Fruit fly (Drosophila melanogaster) whole organism, embryonic: ENCODE data around the gene CG34256.

Source experiments
- C15 ChIP-seq: fragments of 200-800 bp; sonication (Bioruptor generic); IDR thresholded peaks from 3 replicates; pipeline ENCODE4 v1.3.6; 2022; ENCODE audit warnings: missing biosample characterization, missing genetic modification characterization
- CG10209 ChIP-seq: fragments of 200-800 bp; sonication (Bioruptor generic); optimal IDR thresholded peaks from 3 replicates; lab custom pipeline; 2017; ENCODE audit warnings: missing biosample characterization, mild to moderate bottlenecking, missing genetic modification characterization, missing genetic modification reagents
- CG10274 ChIP-seq: fragments of 200-800 bp; sonication (Bioruptor generic); optimal IDR thresholded peaks from 3 replicates; lab custom pipeline; 2017; ENCODE audit warnings: missing biosample characterization, mild to moderate bottlenecking, missing genetic modification characterization
- CG11093 ChIP-seq: fragments of 200-800 bp; sonication (Bioruptor generic); IDR thresholded peaks from 3 replicates; pipeline ENCODE4 v1.3.6; 2022; ENCODE audit warnings: missing biosample characterization, missing genetic modification characterization
- CG12104 ChIP-seq: fragments of 200-800 bp; sonication (Bioruptor generic); optimal IDR thresholded peaks from 3 replicates; lab custom pipeline; 2016; ENCODE audit warnings: missing biosample characterization, missing genetic modification characterization
- CG12744 ChIP-seq: fragments of 200-800 bp; sonication (Bioruptor generic); optimal IDR thresholded peaks from 2 replicates; lab custom pipeline; 2016; ENCODE audit warnings: missing biosample characterization, missing genetic modification characterization
- CG13775 ChIP-seq: fragments of 200-800 bp; sonication (Bioruptor generic); optimal IDR thresholded peaks from 3 replicates; lab custom pipeline; 2017; ENCODE audit warnings: missing biosample characterization, mild to moderate bottlenecking, missing genetic modification characterization
- CG14860 ChIP-seq: fragments of 200-800 bp; sonication (Bioruptor generic); IDR thresholded peaks from 3 replicates; pipeline ENCODE4 v1.3.6; 2022; ENCODE audit warnings: missing biosample characterization, missing genetic modification characterization; ENCODE audit not compliant: partially characterized antibody
- CG1529 ChIP-seq: fragments of 200-800 bp; sonication (Bioruptor generic); optimal IDR thresholded peaks from 3 replicates; lab custom pipeline; 2018; ENCODE audit warnings: missing biosample characterization, missing genetic modification characterization
- CG15696 ChIP-seq: fragments of 200-800 bp; sonication (Bioruptor generic); optimal IDR thresholded peaks from 2 replicates; lab custom pipeline; 2019; ENCODE audit warnings: missing biosample characterization, mild to moderate bottlenecking, missing genetic modification characterization, moderate library complexity
- CG1602 ChIP-seq: fragments of 200-800 bp; sonication (Bioruptor generic); optimal IDR thresholded peaks from 3 replicates; lab custom pipeline; 2016; ENCODE audit warnings: missing biosample characterization, missing genetic modification characterization
- CG2116 ChIP-seq: fragments of 200-800 bp; sonication (Bioruptor generic); optimal IDR thresholded peaks from 3 replicates; lab custom pipeline; 2018; ENCODE audit warnings: missing biosample characterization, mild to moderate bottlenecking, missing genetic modification characterization
- CG2889 ChIP-seq: fragments of 200-800 bp; sonication (Bioruptor generic); IDR thresholded peaks from 3 replicates; pipeline ENCODE4 v1.3.6; 2022; ENCODE audit warnings: missing biosample characterization, missing genetic modification characterization
- CG3065 ChIP-seq: fragments of 200-800 bp; sonication (Bioruptor generic); optimal IDR thresholded peaks from 2 replicates; lab custom pipeline; 2016; ENCODE audit warnings: missing biosample characterization, missing genetic modification characterization
- CG31365 ChIP-seq: fragments of 200-800 bp; sonication (Bioruptor generic); optimal IDR thresholded peaks from 2 replicates; lab custom pipeline; 2018; ENCODE audit warnings: missing biosample characterization, mild to moderate bottlenecking, missing genetic modification characterization
- CG31441 ChIP-seq: fragments of 200-800 bp; sonication (Bioruptor generic); IDR thresholded peaks from 2 replicates; pipeline ENCODE4 v1.3.6; 2022; ENCODE audit warnings: missing biosample characterization, missing genetic modification characterization
- CG3281 ChIP-seq: fragments of 200-800 bp; sonication (Bioruptor generic); optimal IDR thresholded peaks from 3 replicates; lab custom pipeline; 2017; ENCODE audit warnings: missing biosample characterization, mild to moderate bottlenecking, missing genetic modification characterization
- CG33557 ChIP-seq: fragments of 200-800 bp; sonication (Bioruptor generic); optimal IDR thresholded peaks from 2 replicates; lab custom pipeline; 2019; ENCODE audit warnings: missing biosample characterization, mild to moderate bottlenecking, missing genetic modification characterization, moderate library complexity
- CG4282 ChIP-seq: fragments of 200-800 bp; sonication (Bioruptor generic); optimal IDR thresholded peaks from 2 replicates; lab custom pipeline; 2016; ENCODE audit warnings: missing biosample characterization, missing genetic modification characterization
- CG6654 ChIP-seq: fragments of 200-800 bp; sonication (Bioruptor generic); optimal IDR thresholded peaks from 2 replicates; lab custom pipeline; 2017; ENCODE audit warnings: missing biosample characterization, mild to moderate bottlenecking, missing genetic modification characterization
- CG7357 ChIP-seq: fragments of 200-800 bp; sonication (Bioruptor generic); IDR thresholded peaks from 3 replicates; pipeline ENCODE4 v1.3.6; 2022; ENCODE audit warnings: missing biosample characterization, missing genetic modification characterization
- CG7556 ChIP-seq: fragments of 200-800 bp; sonication (Bioruptor generic); optimal IDR thresholded peaks from 2 replicates; lab custom pipeline; 2017; ENCODE audit warnings: missing biosample characterization, mild to moderate bottlenecking, missing genetic modification characterization
- CG7745 ChIP-seq: fragments of 200-800 bp; sonication (Bioruptor generic); optimal IDR thresholded peaks from 2 replicates; lab custom pipeline; 2018; ENCODE audit warnings: missing biosample characterization, mild to moderate bottlenecking, missing genetic modification characterization, moderate library complexity
- CG7786 ChIP-seq: fragments of 200-800 bp; sonication (Bioruptor generic); optimal IDR thresholded peaks from 2 replicates; lab custom pipeline; 2016; ENCODE audit warnings: missing biosample characterization, missing genetic modification characterization
- CG8478 ChIP-seq: fragments of >200 bp; optimal IDR thresholded peaks from 2 replicates; lab custom pipeline; 2018
- CG8765 ChIP-seq: fragments of 200-800 bp; sonication (Bioruptor generic); IDR thresholded peaks from 2 replicates; pipeline ENCODE4 v1.3.6; 2022; ENCODE audit warnings: missing biosample characterization, missing genetic modification characterization
- D19A ChIP-seq: fragments of 200-800 bp; optimal IDR thresholded peaks from 3 replicates; lab custom pipeline; 2019; ENCODE audit warnings: missing biosample characterization, mild to moderate bottlenecking, missing genetic modification characterization, moderate library complexity
- Dad ChIP-seq: fragments of 200-800 bp; sonication (Bioruptor generic); optimal IDR thresholded peaks from 3 replicates; lab custom pipeline; 2016; ENCODE audit warnings: missing biosample characterization, missing genetic modification characterization
- Dip3 ChIP-seq: fragments of 200-800 bp; sonication (Bioruptor generic); optimal IDR thresholded peaks from 3 replicates; lab custom pipeline; 2016; ENCODE audit warnings: missing biosample characterization, missing genetic modification characterization
- Dll ChIP-seq: fragments of 200-800 bp; sonication (Bioruptor generic); IDR thresholded peaks from 4 replicates; pipeline ENCODE4 v1.3.6; 2022; ENCODE audit warnings: missing biosample characterization, missing genetic modification characterization; ENCODE audit not compliant: partially characterized antibody
- HLH4C ChIP-seq: fragments of 200-800 bp; sonication (Bioruptor generic); IDR thresholded peaks from 3 replicates; pipeline ENCODE4 v1.3.6; 2022; ENCODE audit warnings: missing biosample characterization, missing genetic modification characterization; ENCODE audit not compliant: partially characterized antibody
- HmgD ChIP-seq: fragments of 200-800 bp; sonication (Bioruptor generic); optimal IDR thresholded peaks from 3 replicates; lab custom pipeline; 2016; ENCODE audit warnings: missing biosample characterization, missing genetic modification characterization
- Hmr ChIP-seq: fragments of 200-800 bp; sonication (Bioruptor generic); optimal IDR thresholded peaks from 3 replicates; lab custom pipeline; 2017; ENCODE audit warnings: mild to moderate bottlenecking, missing biosample characterization, missing genetic modification reagents, missing genetic modification characterization
- Ssrp ChIP-seq: fragments of 200-800 bp; sonication (Bioruptor generic); optimal IDR thresholded peaks from 2 replicates; lab custom pipeline; 2018; ENCODE audit warnings: missing biosample characterization, mild to moderate bottlenecking, missing genetic modification characterization, moderate library complexity
- Stat92E ChIP-seq, 3 experiments: fragments of >200 bp in 2 of 3; fragments of 200-800 bp in 1 of 3; sonication (Bioruptor generic) in 1 of 3; optimal IDR thresholded peaks; 2 replicates each; lab custom pipeline; 2017 to 2019; ENCODE audit warnings: missing biosample characterization in 3 of 3, missing genetic modification characterization in 3 of 3, mild to moderate bottlenecking in 1 of 3, moderate library complexity in 1 of 3
- Xbp1 ChIP-seq: fragments of 200-800 bp; sonication (Bioruptor generic); optimal IDR thresholded peaks from 3 replicates; lab custom pipeline; 2016; ENCODE audit warnings: missing biosample characterization, mild to moderate bottlenecking, missing genetic modification characterization
- Xrp1 ChIP-seq: fragments of 200-800 bp; sonication (Bioruptor generic); IDR thresholded peaks from 2 replicates; pipeline ENCODE4 v1.3.6; 2022; ENCODE audit warnings: missing biosample characterization, missing genetic modification characterization
- az2 ChIP-seq: fragments of 200-800 bp; sonication (Bioruptor generic); optimal IDR thresholded peaks from 3 replicates; lab custom pipeline; 2016; ENCODE audit warnings: missing biosample characterization, missing genetic modification characterization
- cato ChIP-seq: fragments of 200-800 bp; sonication (Bioruptor generic); optimal IDR thresholded peaks from 2 replicates; lab custom pipeline; 2016; ENCODE audit warnings: missing biosample characterization, missing genetic modification characterization, borderline replicate concordance
- chn ChIP-seq: fragments of 200-800 bp; sonication (Bioruptor generic); optimal IDR thresholded peaks from 2 replicates; lab custom pipeline; 2016; ENCODE audit warnings: missing biosample characterization, missing genetic modification characterization
- danr ChIP-seq: fragments of 200-800 bp; sonication (Bioruptor generic); IDR thresholded peaks from 2 replicates; pipeline ENCODE4 v1.3.6; 2022; ENCODE audit warnings: missing biosample characterization, missing genetic modification characterization
- esg ChIP-seq: fragments of 200-800 bp; sonication (Bioruptor generic); conservative IDR thresholded peaks from 2 replicates; pipeline ENCODE4 v1.3.6; 2022; ENCODE audit warnings: missing biosample characterization, missing genetic modification characterization
- gfzf ChIP-seq: fragments of 200-800 bp; sonication (Bioruptor generic); optimal IDR thresholded peaks from 2 replicates; lab custom pipeline; 2016; ENCODE audit warnings: missing biosample characterization, mild to moderate bottlenecking, missing genetic modification characterization, moderate library complexity
- gsb ChIP-seq: fragments of 200-800 bp; sonication (Bioruptor generic); IDR thresholded peaks from 2 replicates; pipeline ENCODE4 v1.3.6; 2022; ENCODE audit warnings: missing biosample characterization, missing genetic modification characterization
- lilli ChIP-seq: fragments of 200-800 bp; sonication (Bioruptor generic); optimal IDR thresholded peaks from 3 replicates; lab custom pipeline; 2016; ENCODE audit warnings: missing biosample characterization, missing genetic modification characterization
- nau ChIP-seq: fragments of 200-800 bp; sonication (Bioruptor generic); optimal IDR thresholded peaks from 3 replicates; lab custom pipeline; 2017; ENCODE audit warnings: missing biosample characterization, mild to moderate bottlenecking, missing genetic modification characterization, missing genetic modification reagents
- org-1 ChIP-seq: fragments of 200-800 bp; sonication (Bioruptor generic); optimal IDR thresholded peaks from 2 replicates; lab custom pipeline; 2017; ENCODE audit warnings: missing biosample characterization, missing genetic modification characterization
- peb ChIP-seq: fragments of 200-800 bp; sonication (Bioruptor generic); IDR thresholded peaks from 2 replicates; pipeline ENCODE4 v1.3.6; 2022; ENCODE audit warnings: missing biosample characterization, missing genetic modification characterization
- slbo ChIP-seq: fragments of 200-800 bp; sonication (Bioruptor generic); IDR thresholded peaks from 2 replicates; pipeline ENCODE4 v1.3.6; 2022; ENCODE audit warnings: missing biosample characterization, missing genetic modification characterization

The CG34256 gene

DNA sequence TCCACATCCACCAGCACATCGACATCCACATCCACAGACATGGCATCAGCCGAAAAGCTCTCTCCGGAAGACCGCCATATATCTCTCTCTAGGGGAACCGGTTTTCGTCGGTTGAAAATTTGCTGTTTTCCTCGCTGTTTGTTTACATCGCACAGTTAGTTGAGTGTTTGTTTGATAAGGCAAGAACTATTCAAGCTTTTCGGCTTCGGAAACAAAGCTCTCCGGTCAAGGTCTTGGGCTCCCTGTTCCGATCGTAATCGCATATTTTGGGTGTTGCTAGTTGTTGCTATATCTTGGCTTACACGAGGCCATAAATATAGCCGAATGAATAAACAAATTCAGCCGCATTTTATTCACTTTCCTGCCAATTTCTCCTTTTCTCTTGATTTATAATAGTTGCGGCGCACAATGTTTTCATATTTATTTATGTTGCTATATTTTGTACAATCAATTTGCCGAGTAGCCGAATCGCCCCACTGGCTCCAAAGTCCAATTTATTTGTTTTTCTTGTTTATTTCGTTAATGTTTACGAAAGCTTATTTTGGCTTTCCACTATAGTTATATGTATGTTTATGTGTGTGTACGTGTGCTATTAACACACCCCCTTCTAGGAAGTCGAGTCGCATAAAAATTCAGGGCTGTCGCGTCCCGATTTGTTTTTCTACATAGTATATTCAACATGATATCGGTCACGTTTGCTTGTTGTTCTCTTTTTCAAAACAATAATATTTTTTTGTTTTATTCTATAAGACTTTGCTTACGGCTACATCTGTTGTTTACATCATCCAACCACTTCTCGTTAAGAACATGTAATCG lies 7.4 kb upstream of the CG34256 start (continued):
- no peak for TF ChIP-seq CG6654
- no peak for TF ChIP-seq CG2889 (GFP tag; lab: Robert Waterston, UW)
- no peak for TF ChIP-seq az2 (GFP tag; lab: Kevin White, UChicago)
- no peak for TF ChIP-seq Ssrp (tag; lab: Kevin White, UChicago)
- no peak for TF ChIP-seq peb
- TF ChIP-seq esg = no peak
- TF ChIP-seq HLH4C (GFP tag; lab: Robert Waterston, UW) = no peak
- TF ChIP-seq slbo (GFP tag; lab: Robert Waterston, UW) = no peak
- TF ChIP-seq CG1602 (GFP tag; lab: Kevin White, UChicago) = no peak
- no peak for TF ChIP-seq gsb
- TF ChIP-seq CG1529 (GFP tag; lab: Kevin White, UChicago) = no peak
- no peak for TF ChIP-seq CG31365 (tag; lab: Kevin White, UChicago)
- TF ChIP-seq CG8765 (GFP tag; lab: Robert Waterston, UW) = no peak
- no peak for TF ChIP-seq CG14860 (GFP tag; lab: Robert Waterston, UW)
- TF ChIP-seq Xrp1 (GFP tag; lab: Robert Waterston, UW) = no peak
- no peak for TF ChIP-seq nau (GFP tag; lab: Kevin White, UChicago)
- TF ChIP-seq Dip3 (GFP tag; lab: Kevin White, UChicago) = no peak
- 0 out of 4 replicates have a peak, but pooled peaks have one; percentile 7 for TF ChIP-seq Dll
- peak; percentile 17 for TF ChIP-seq lilli (GFP tag; lab: Kevin White, UChicago)
- TF ChIP-seq CG33557 (GFP tag; lab: Kevin White, UChicago) = no peak
- peak; percentile 27 for TF ChIP-seq CG10274 (GFP tag; lab: Kevin White, UChicago)
- TF ChIP-seq gfzf (GFP tag; lab: Kevin White, UChicago) = no peak
- no peak for TF ChIP-seq CG13775 (GFP tag; lab: Kevin White, UChicago)
- no peak for TF ChIP-seq Xbp1 (GFP tag; lab: Kevin White, UChicago)
- no peak for TF ChIP-seq CG7786 (GFP tag; lab: Kevin White, UChicago)
- TF ChIP-seq Dad (GFP tag; lab: Kevin White, UChicago) = no peak
- peak; percentile 65 for TF ChIP-seq CG3281 (GFP tag; lab: Kevin White, UChicago)
- TF ChIP-seq CG31441 (GFP tag; lab: Robert Waterston, UW) = no peak
- TF ChIP-seq CG11093 (GFP tag; lab: Robert Waterston, UW) = no peak
- TF ChIP-seq CG12744 (GFP tag; lab: Kevin White, UChicago) = no peak
- TF ChIP-seq HmgD (GFP tag; lab: Kevin White, UChicago) = no peak
- TF ChIP-seq CG7556 = peak; percentile 1
- no peak for TF ChIP-seq CG10209
- no peak for TF ChIP-seq D19A (tag; lab: Kevin White, UChicago)
- no peak for TF ChIP-seq CG2116 (GFP tag; lab: Kevin White, UChicago)
- TF ChIP-seq CG3065 (GFP tag; lab: Kevin White, UChicago) = no peak
- no peak for TF ChIP-seq org-1 (GFP tag; lab: Kevin White, UChicago)
- no peak for TF ChIP-seq CG7357 (GFP tag; lab: Robert Waterston, UW)
- TF ChIP-seq, all 482 proteins: peak for 88

DNA sequence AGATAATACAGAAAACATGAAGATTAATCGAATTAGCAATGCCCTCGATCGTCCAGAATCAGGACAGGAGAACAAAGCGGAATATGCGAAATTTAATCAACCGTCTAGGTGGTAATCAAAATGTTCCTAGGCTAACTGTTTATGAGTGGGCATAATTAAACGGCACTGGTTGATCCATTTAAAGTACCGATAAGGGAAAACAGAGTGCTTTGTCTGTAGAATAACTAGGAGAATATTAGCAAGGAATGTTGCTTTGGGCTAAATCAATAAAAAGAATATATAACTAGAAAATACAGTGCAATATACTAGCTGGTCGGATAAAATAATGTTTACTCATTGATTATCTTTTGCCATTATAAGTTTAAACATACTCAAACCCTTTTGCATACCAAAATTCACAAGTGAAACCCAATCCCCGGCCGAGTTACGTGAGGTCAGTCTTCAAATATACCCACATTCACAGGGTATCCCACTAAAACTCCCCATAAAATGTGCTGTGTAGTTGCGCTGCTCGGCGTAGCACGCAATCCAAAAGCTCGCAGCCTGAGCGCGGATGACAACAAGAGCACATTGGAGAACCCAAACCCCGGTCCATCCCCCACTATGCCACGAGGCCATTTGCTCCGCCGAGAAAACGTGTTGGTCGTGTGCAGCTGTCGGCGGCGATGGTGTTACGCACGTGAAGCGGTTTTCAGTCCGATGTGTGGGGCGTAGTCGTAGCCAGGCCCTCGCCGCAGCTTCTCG lies 6.6 kb upstream of the CG34256 start:
- TF ChIP-seq HmgD (GFP tag; lab: Kevin White, UChicago) (no peak), Stat92E (GFP tag; optimal IDR thresholded peaks at IDR 0.05; lab: Kevin White, UChicago) (peak in 1 of 3 experiments; percentile 50), CG4282 (GFP tag; lab: Kevin White, UChicago) (peak; percentile 43), CG7786 (GFP tag; lab: Kevin White, UChicago) (peak; percentile 76), C15 (GFP tag; lab: Robert Waterston, UW) (no peak), CG15696 (tag; lab: Kevin White, UChicago) (no peak), CG8478 (lab: Kevin White, UChicago) (no peak), cato (peak; percentile 23), danr (GFP tag; lab: Robert Waterston, UW) (no peak; the same call in 1 of the 2 replicates), CG12104 (GFP tag; lab: Kevin White, UChicago) (peak; percentile 50), Hmr (GFP tag; lab: Kevin White, UChicago) (peak; percentile 80), CG7745 (tag; lab: Kevin White, UChicago) (no peak), chn (GFP tag; lab: Kevin White, UChicago) (peak; percentile 49)
